Fruit fly (Drosophila melanogaster) whole organism, prepupa: Measurements from ENCODE around the gene GstD10.

Source experiments
- CG3919 ChIP-seq: fragments of 200-800 bp; sonication (Bioruptor generic); optimal IDR thresholded peaks from 3 replicates; lab custom pipeline; 2016; ENCODE audit warnings: missing biosample characterization, missing genetic modification characterization
- CG4318 ChIP-seq: fragments of 200-800 bp; sonication (Bioruptor generic); optimal IDR thresholded peaks from 3 replicates; lab custom pipeline; 2017; ENCODE audit warnings: missing biosample characterization, mild to moderate bottlenecking, missing genetic modification characterization
- Eip93F ChIP-seq: fragments of 200-800 bp; sonication (Bioruptor generic); optimal IDR thresholded peaks from 2 replicates; lab custom pipeline; 2016; ENCODE audit warnings: missing biosample characterization, mild to moderate bottlenecking, missing genetic modification characterization
- eg ChIP-seq: fragments of 200-800 bp; sonication (Bioruptor generic); IDR thresholded peaks from 3 replicates; pipeline ENCODE4 v1.3.6; 2022; ENCODE audit warnings: missing biosample characterization, missing genetic modification characterization

DNA sequence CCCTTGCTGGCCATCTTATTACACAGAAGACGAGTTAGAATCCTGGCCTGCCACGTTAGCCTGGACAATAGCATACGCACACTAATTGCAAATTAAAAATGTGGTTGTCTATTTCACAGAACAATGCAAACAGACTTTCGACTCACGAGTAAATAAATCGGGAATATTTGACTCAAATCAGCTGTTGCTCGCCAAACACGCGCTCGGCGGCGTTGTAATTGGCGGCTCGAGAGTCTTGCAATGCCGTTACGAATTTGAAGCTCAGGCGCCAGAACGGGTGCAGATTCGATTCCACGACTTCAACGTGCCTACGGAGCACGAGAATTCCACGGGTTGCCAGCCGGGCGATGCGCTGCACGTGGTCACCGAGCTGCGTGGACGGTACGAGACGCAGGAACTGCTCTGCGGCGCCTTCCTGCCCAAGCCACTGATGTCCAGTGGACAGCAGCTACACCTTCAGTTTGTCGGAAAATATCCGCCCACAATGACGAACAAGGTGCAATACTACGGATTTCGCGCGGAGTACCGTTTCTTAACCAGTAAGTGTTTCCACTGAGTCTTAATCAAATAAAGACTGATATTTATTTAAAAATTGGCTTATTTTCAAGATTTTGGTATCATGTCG is 36.2 kb upstream of the GstD10 start, which contains the start of gene DNAlig3:
- TF ChIP-seq Eip93F (GFP tag; lab: Kevin White, UChicago), result no peak
- TF ChIP-seq eg (GFP tag; lab: Robert Waterston, UW), result no peak
- no peak for TF ChIP-seq CG3919 (GFP tag; lab: Kevin White, UChicago)
- TF ChIP-seq CG4318 (GFP tag; lab: Kevin White, UChicago), result no peak
